Fruit fly (Drosophila melanogaster): Measurements from ENCODE around the gene wgn.
A peak's percentile ranks its signal among the peaks of the same experiment; 100 is the strongest.

The wgn gene

dm6 chrX:18657502-18657947 is 22.8 kb upstream of the wgn start, which contains the start of gene fu (continued):
- TF ChIP-seq YL-1 (GFP tag; optimal IDR thresholded peaks at IDR 0.05) (peak; percentile 2), CG10267 (tag; optimal IDR thresholded peaks at IDR 0.05) (peak; percentile 47), Deaf1 (tag; optimal IDR thresholded peaks at IDR 0.05) (peak; percentile 10), CG4328 (GFP tag; optimal IDR thresholded peaks at IDR 0.05) (peak; percentile 22), CG30403 (GFP tag; optimal IDR thresholded peaks at IDR 0.05) (peak; percentile 6), CG2116 (GFP tag; optimal IDR thresholded peaks at IDR 0.05) (peak; percentile 39), zen (tag; optimal IDR thresholded peaks at IDR 0.05) (no peak), tna (GFP tag; IDR thresholded peaks at IDR 0.05; ENCODE audit: partially characterized antibody) (no peak), Usf (GFP tag; optimal IDR thresholded peaks at IDR 0.05) (no peak), jing (GFP tag; optimal IDR thresholded peaks at IDR 0.05) (no peak), ttk (GFP tag; IDR thresholded peaks at IDR 0.05) (no peak), usp (GFP tag; optimal IDR thresholded peaks at IDR 0.05) (no peak), CG3726 (GFP tag; IDR thresholded peaks at IDR 0.05) (no peak), ci (GFP tag; IDR thresholded peaks at IDR 0.05) (peak; percentile 39; the same call in 1 of the 3 replicates), tll (GFP tag; optimal IDR thresholded peaks at IDR 0.05) (peak in 1 of 2 experiments; percentile 39), NfI (GFP tag; optimal IDR thresholded peaks at IDR 0.05) (peak; percentile 43), nmo (GFP tag; optimal IDR thresholded peaks at IDR 0.05) (peak; percentile 13), CG31441 (GFP tag; IDR thresholded peaks at IDR 0.05) (peak; percentile 54), ind (GFP tag; optimal IDR thresholded peaks at IDR 0.05) (peak; percentile 13), PHDP (tag; optimal IDR thresholded peaks at IDR 0.05) (peak; percentile 10), CTCF (GFP tag; optimal IDR thresholded peaks at IDR 0.05) (no peak), pho (GFP tag; optimal IDR thresholded peaks at IDR 0.05) (no peak), CG17612 (GFP tag; IDR thresholded peaks at IDR 0.05) (no peak), Meics (GFP tag; optimal IDR thresholded peaks at IDR 0.05) (no peak), C15 (GFP tag; IDR thresholded peaks at IDR 0.05) (no peak), MBD-R2 (GFP tag; IDR thresholded peaks at IDR 0.05) (peak; percentile 74), caup (GFP tag; optimal IDR thresholded peaks at IDR 0.05; ENCODE audit: severe bottlenecking) (peak; percentile 37), sens (GFP tag) (peak; percentile 60), CG5245 (GFP tag; optimal IDR thresholded peaks at IDR 0.05) (no peak), CG4424 (GFP tag; optimal IDR thresholded peaks at IDR 0.05) (no peak), CG6813 (GFP tag; optimal IDR thresholded peaks at IDR 0.05) (no peak), CG4282 (GFP tag; optimal IDR thresholded peaks at IDR 0.05) (no peak), Ravus (GFP tag; IDR thresholded peaks at IDR 0.05) (no peak), CG18262 (tag; optimal IDR thresholded peaks at IDR 0.05) (peak; percentile 11), Dek (tag; optimal IDR thresholded peaks at IDR 0.05) (peak; percentile 14), exex (tag; optimal IDR thresholded peaks at IDR 0.05) (no peak), CG6765 (GFP tag; optimal IDR thresholded peaks at IDR 0.05) (peak; percentile 56), slbo (GFP tag; IDR thresholded peaks at IDR 0.05) (no peak; the same call in 1 of the 2 replicates), phol (tag; optimal IDR thresholded peaks at IDR 0.05) (peak; percentile 20), grau (tag; optimal IDR thresholded peaks at IDR 0.05) (peak; percentile 45)

- TF ChIP-seq CG34422 (GFP tag; IDR thresholded peaks at IDR 0.05), result 0 out of 3 replicates have a peak, but pooled peaks have one; percentile 33
- no peak for TF ChIP-seq PHDP (tag; optimal IDR thresholded peaks at IDR 0.05)
- TF ChIP-seq bowl (GFP tag; IDR thresholded peaks at IDR 0.05), result 0 out of 2 replicates have a peak, but pooled peaks have one; percentile 19
- TF ChIP-seq sna (GFP tag; IDR thresholded peaks at IDR 0.05; ENCODE audit: partially characterized antibody), result peak; percentile 46; the same call in 1 of the 2 replicates
- TF ChIP-seq pzg (GFP tag; optimal IDR thresholded peaks at IDR 0.05), result peak; percentile 42
- peak; percentile 24 for TF ChIP-seq CG4617 (GFP tag; optimal IDR thresholded peaks at IDR 0.05; ENCODE audit: borderline replicate concordance)
- TF ChIP-seq MBD-R2 (GFP tag; IDR thresholded peaks at IDR 0.05), result peak; percentile 88
- TF ChIP-seq zen (tag; optimal IDR thresholded peaks at IDR 0.05), result no peak
- TF ChIP-seq BEAF-32 (GFP tag; optimal IDR thresholded peaks at IDR 0.05), result peak; percentile 47
- peak; percentile 67 for TF ChIP-seq CG3065 (GFP tag; optimal IDR thresholded peaks at IDR 0.05)
- peak; percentile 16 for TF ChIP-seq Elba2 (GFP tag; optimal IDR thresholded peaks at IDR 0.05)
- TF ChIP-seq row (GFP tag; IDR thresholded peaks at IDR 0.05), result peak; percentile 87
- no peak for TF ChIP-seq CG11456 (GFP tag; IDR thresholded peaks at IDR 0.05)
- TF ChIP-seq stwl (tag; optimal IDR thresholded peaks at IDR 0.05), result peak; percentile 11
- peak in 1 of 2 experiments; percentile 87 for TF ChIP-seq crp (GFP tag; optimal IDR thresholded peaks at IDR 0.05)
Observed at dm6 chrX:18657012-18657411, 22.3 kb upstream of the wgn start, which contains the start of gene CG6659. Gene CG6659 (minus strand): TSS chrX:18657286.
